Worm (Caenorhabditis elegans): Measurements from ENCODE around the gene Y38E10A.8.

- TF ChIP-seq pqm-1 (tag; optimal IDR thresholded peaks at IDR 0.05) (no peak), nhr-25 (tag; optimal IDR thresholded peaks at IDR 0.05) (no peak), unc-62 (GFP tag; optimal IDR thresholded peaks at IDR 0.05) (no peak), unc-39 (tag; optimal IDR thresholded peaks at IDR 0.05) (no peak), nhr-12 (tag; optimal IDR thresholded peaks at IDR 0.05) (no peak), jun-1 (tag; optimal IDR thresholded peaks at IDR 0.05) (no peak), fkh-10 (GFP tag; optimal IDR thresholded peaks at IDR 0.05) (no peak), ceh-28 (tag; optimal IDR thresholded peaks at IDR 0.05) (no peak), ama-1 (optimal IDR thresholded peaks at IDR 0.05) (no peak)
Measured at ce11 chrII:12570523-12570922, 36.5 kb upstream of the Y38E10A.8 start, which contains the start of gene Y38E10A.1.
